Worm (Caenorhabditis elegans) whole organism, late embryonic: ENCODE measurements around the gene fbxa-28.

ENCODE experiments used
- C38D4.7 ChIP-seq: fragments of 200-800 bp; sonication (Bioruptor generic); optimal IDR thresholded peaks from 2 replicates; lab custom pipeline; 2018; ENCODE audit warnings: mild to moderate bottlenecking, missing genetic modification characterization, moderate library complexity, missing compliant biosample characterization
- F13H6.1 ChIP-seq: sonication (generic microtip); optimal IDR thresholded peaks from 2 replicates; lab custom pipeline; 2016; ENCODE audit warnings: missing genetic modification characterization, missing compliant biosample characterization
- K02D7.2 ChIP-seq: sonication (generic microtip); optimal IDR thresholded peaks from 2 replicates; lab custom pipeline; 2017; ENCODE audit warnings: mild to moderate bottlenecking, missing genetic modification characterization, missing compliant biosample characterization
- ceh-24 ChIP-seq: sonication (generic microtip); optimal IDR thresholded peaks from 2 replicates; lab custom pipeline; 2016; ENCODE audit warnings: mild to moderate bottlenecking, missing genetic modification characterization, missing compliant biosample characterization
- dmd-4 ChIP-seq: sonication (generic microtip); optimal IDR thresholded peaks from 2 replicates; lab custom pipeline; 2016; ENCODE audit warnings: borderline replicate concordance, missing genetic modification characterization, missing compliant biosample characterization
- fkh-10 ChIP-seq: fragments of 150-350 bp; optimal IDR thresholded peaks from 2 replicates; lab custom pipeline; 2014; ENCODE audit warnings: missing biosample characterization, missing genetic modification reagents, missing genetic modification characterization
- lin-11 ChIP-seq: fragments of 200-800 bp; sonication (Bioruptor generic); optimal IDR thresholded peaks from 2 replicates; lab custom pipeline; 2018; ENCODE audit warnings: mild to moderate bottlenecking, missing genetic modification characterization, missing compliant biosample characterization
- nfya-1 ChIP-seq: sonication (generic microtip); optimal IDR thresholded peaks from 2 replicates; lab custom pipeline; 2017; ENCODE audit warnings: missing genetic modification characterization, mild to moderate bottlenecking, missing compliant biosample characterization, antibody characterized with exemption, moderate library complexity
- nhr-11 ChIP-seq: fragments of 150-350 bp; optimal IDR thresholded peaks from 2 replicates; lab custom pipeline; 2014; ENCODE audit warnings: missing biosample characterization, missing genetic modification characterization
- pag-3 ChIP-seq: sonication (generic microtip); optimal IDR thresholded peaks from 2 replicates; lab custom pipeline; 2016; ENCODE audit warnings: missing compliant biosample characterization, missing genetic modification characterization, borderline replicate concordance
- pha-2 ChIP-seq: sonication (generic microtip); optimal IDR thresholded peaks from 2 replicates; lab custom pipeline; 2017; ENCODE audit warnings: mild to moderate bottlenecking, missing genetic modification characterization, missing compliant biosample characterization
- pha-4 ChIP-seq: fragments of 150-350 bp; optimal IDR thresholded peaks from 2 replicates; lab custom pipeline; 2018; ENCODE audit warnings: missing biosample characterization, missing genetic modification reagents, missing genetic modification characterization
- tbx-2 ChIP-seq: sonication (generic microtip); optimal IDR thresholded peaks from 2 replicates; lab custom pipeline; 2016; ENCODE audit warnings: missing genetic modification characterization, missing compliant biosample characterization
- unc-42 ChIP-seq: sonication (generic microtip); optimal IDR thresholded peaks from 2 replicates; lab custom pipeline; 2016; ENCODE audit warnings: missing genotype, missing genetic modification characterization, missing compliant biosample characterization

- no peak for TF ChIP-seq dmd-4 (tag; lab: Kevin White, UChicago)
- TF ChIP-seq pag-3, result no peak
- no peak for TF ChIP-seq K02D7.2 (tag; lab: Kevin White, UChicago)
- no peak for TF ChIP-seq lin-11 (tag; lab: Kevin White, UChicago)
- TF ChIP-seq C38D4.7 (GFP tag; lab: Kevin White, UChicago), result no peak
- no peak for TF ChIP-seq nfya-1 (tag; lab: Kevin White, UChicago)
- TF ChIP-seq tbx-2, result no peak
- TF ChIP-seq F13H6.1 (tag; lab: Kevin White, UChicago), result no peak
- TF ChIP-seq pha-4, result no peak
- TF ChIP-seq ceh-24 (tag; lab: Kevin White, UChicago), result no peak
- TF ChIP-seq nhr-11, result no peak
- TF ChIP-seq unc-42 (tag; lab: Kevin White, UChicago), result no peak
- TF ChIP-seq fkh-10, result no peak
- no peak for TF ChIP-seq pha-2
Observed at ce11 chrIII:1288473-1289056, 9.1 kb upstream of the fbxa-28 start, which contains the start of gene fbxa-50.
